ENCODE assay signal across 1 fruit fly cellular context in genomic region chrX:2241842-2242241, dm6.
A peak's percentile ranks its signal among the peaks of the same experiment; 100 is the strongest.
TF ChIP-seq lines count a peak whose summit lies in the region.

Gene kz (minus strand): TSS chrX:2242035.

TF ChIP-seq in whole organism, embryonic, 481 proteins besides CTCF, POLR2A, EP300 and RAD21 (continued from another document and continues in another):
- TF ChIP-seq CG31441 (GFP tag; IDR thresholded peaks at IDR 0.05; lab: Robert Waterston, UW) (no peak), Drgx (GFP tag; IDR thresholded peaks at IDR 0.05; lab: Robert Waterston, UW) (no peak), Awh (GFP tag; IDR thresholded peaks at IDR 0.05; lab: Robert Waterston, UW) (no peak), z (GFP tag; IDR thresholded peaks at IDR 0.05; lab: Robert Waterston, UW) (no peak), CG8478 (optimal IDR thresholded peaks at IDR 0.05; lab: Kevin White, UChicago) (no peak), CG2875 (GFP tag; optimal IDR thresholded peaks at IDR 0.05; lab: Kevin White, UChicago) (no peak), cad (GFP tag; optimal IDR thresholded peaks at IDR 0.05; lab: Kevin White, UChicago) (no peak), CG7839 (tag; optimal IDR thresholded peaks at IDR 0.05; lab: Kevin White, UChicago) (no peak), org-1 (GFP tag; optimal IDR thresholded peaks at IDR 0.05; lab: Kevin White, UChicago) (no peak), ssp (GFP tag; IDR thresholded peaks at IDR 0.05; lab: Robert Waterston, UW) (peak; percentile 94), CG13296 (GFP tag; optimal IDR thresholded peaks at IDR 0.05; lab: Kevin White, UChicago) (no peak), CG6272 (GFP tag; IDR thresholded peaks at IDR 0.05; lab: Robert Waterston, UW) (no peak), CG15601 (tag; optimal IDR thresholded peaks at IDR 0.05; lab: Kevin White, UChicago) (no peak), kni (GFP tag; optimal IDR thresholded peaks at IDR 0.05; lab: Kevin White, UChicago) (no peak), wor (GFP tag; IDR thresholded peaks at IDR 0.05; lab: Robert Waterston, UW) (no peak), CG7745 (tag; optimal IDR thresholded peaks at IDR 0.05; lab: Kevin White, UChicago) (no peak), CG42726 (GFP tag; IDR thresholded peaks at IDR 0.05; lab: Robert Waterston, UW; ENCODE audit: partially characterized antibody) (peak; percentile 84; the same call in 1 of the 2 replicates), CG12391 (tag; optimal IDR thresholded peaks at IDR 0.05; lab: Kevin White, UChicago) (no peak), nmo (GFP tag; optimal IDR thresholded peaks at IDR 0.05; lab: Kevin White, UChicago) (peak; percentile 39), pita (GFP tag; optimal IDR thresholded peaks at IDR 0.05; lab: Kevin White, UChicago) (no peak), CG3995 (GFP tag; optimal IDR thresholded peaks at IDR 0.05; lab: Kevin White, UChicago) (peak; percentile 58), ab (GFP tag; optimal IDR thresholded peaks at IDR 0.05; lab: Kevin White, UChicago) (no peak), ci (GFP tag; IDR thresholded peaks at IDR 0.05; lab: Robert Waterston, UW) (0 out of 3 replicates have a peak, but pooled peaks have one; percentile 32), CG34224 (GFP tag; IDR thresholded peaks at IDR 0.05; lab: Robert Waterston, UW; ENCODE audit: partially characterized antibody) (peak; percentile 94), nerfin-1 (tag; optimal IDR thresholded peaks at IDR 0.05; lab: Kevin White, UChicago) (no peak), Elba2 (GFP tag; optimal IDR thresholded peaks at IDR 0.05; lab: Kevin White, UChicago) (no peak), CG7786 (GFP tag; optimal IDR thresholded peaks at IDR 0.05; lab: Kevin White, UChicago) (no peak), CG10209 (GFP tag; optimal IDR thresholded peaks at IDR 0.05; lab: Kevin White, UChicago) (no peak), lilli (GFP tag; optimal IDR thresholded peaks at IDR 0.05; lab: Kevin White, UChicago) (no peak), ERR (GFP tag; optimal IDR thresholded peaks at IDR 0.05; lab: Kevin White, UChicago) (no peak), mld (GFP tag; IDR thresholded peaks at IDR 0.05; lab: Robert Waterston, UW; ENCODE audit: partially characterized antibody) (peak; percentile 96), Opbp (GFP tag; IDR thresholded peaks at IDR 0.05; lab: Robert Waterston, UW; ENCODE audit: partially characterized antibody) (peak; percentile 92), CG3163 (GFP tag; optimal IDR thresholded peaks at IDR 0.05; lab: Kevin White, UChicago) (no peak), pros (GFP tag; optimal IDR thresholded peaks at IDR 0.05; lab: Kevin White, UChicago) (no peak), NC2β (GFP tag; optimal IDR thresholded peaks at IDR 0.05; lab: Kevin White, UChicago) (no peak), CG8290 (GFP tag; optimal IDR thresholded peaks at IDR 0.05; lab: Kevin White, UChicago) (no peak), CG8290 (tag; optimal IDR thresholded peaks at IDR 0.05; lab: Kevin White, UChicago) (no peak), Lim3 (GFP tag; IDR thresholded peaks at IDR 0.05; lab: Robert Waterston, UW) (no peak), CG10654 (GFP tag; optimal IDR thresholded peaks at IDR 0.05; lab: Kevin White, UChicago) (no peak), tna (GFP tag; IDR thresholded peaks at IDR 0.05; lab: Robert Waterston, UW; ENCODE audit: partially characterized antibody) (peak; percentile 99), CG8089 (GFP tag; optimal IDR thresholded peaks at IDR 0.05; lab: Kevin White, UChicago) (no peak), gro (GFP tag; optimal IDR thresholded peaks at IDR 0.05; lab: Kevin White, UChicago) (no peak), bcd (GFP tag; optimal IDR thresholded peaks at IDR 0.05; lab: Kevin White, UChicago) (no peak), CG4617 (GFP tag; optimal IDR thresholded peaks at IDR 0.05; lab: Kevin White, UChicago; ENCODE audit: borderline replicate concordance) (peak; percentile 68), Chrac-16 (GFP tag; optimal IDR thresholded peaks at IDR 0.05; lab: Kevin White, UChicago) (no peak), Dfd (GFP tag; optimal IDR thresholded peaks at IDR 0.05; lab: Kevin White, UChicago) (no peak), CG11723 (GFP tag; optimal IDR thresholded peaks at IDR 0.05; lab: Kevin White, UChicago) (no peak), ro (GFP tag; IDR thresholded peaks at IDR 0.05; lab: Robert Waterston, UW) (no peak), ken (GFP tag; IDR thresholded peaks at IDR 0.05; lab: Robert Waterston, UW) (no peak), CG10321 (GFP tag; IDR thresholded peaks at IDR 0.05; lab: Robert Waterston, UW) (no peak), CG18764 (GFP tag; optimal IDR thresholded peaks at IDR 0.05; lab: Kevin White, UChicago) (no peak), pho (GFP tag; optimal IDR thresholded peaks at IDR 0.05; lab: Kevin White, UChicago) (no peak), CG16863 (GFP tag; optimal IDR thresholded peaks at IDR 0.05; lab: Kevin White, UChicago) (no peak), CG9727 (GFP tag; optimal IDR thresholded peaks at IDR 0.05; lab: Kevin White, UChicago) (no peak), trem (tag; optimal IDR thresholded peaks at IDR 0.05; lab: Kevin White, UChicago) (no peak), CG14050 (GFP tag; IDR thresholded peaks at IDR 0.05; lab: Robert Waterston, UW) (no peak), B-H1 (GFP tag; IDR thresholded peaks at IDR 0.05; lab: Robert Waterston, UW) (no peak), phol (tag; optimal IDR thresholded peaks at IDR 0.05; lab: Kevin White, UChicago) (peak; percentile 34), luna (GFP tag; optimal IDR thresholded peaks at IDR 0.05; lab: Kevin White, UChicago) (no peak), Deaf1 (tag; optimal IDR thresholded peaks at IDR 0.05; lab: Kevin White, UChicago) (no peak), gsb-n (tag; optimal IDR thresholded peaks at IDR 0.05; lab: Kevin White, UChicago) (no peak), CG10543 (GFP tag; optimal IDR thresholded peaks at IDR 0.05; lab: Kevin White, UChicago) (no peak), D19B (GFP tag; optimal IDR thresholded peaks at IDR 0.05; lab: Kevin White, UChicago) (no peak), corto (GFP tag; optimal IDR thresholded peaks at IDR 0.05; lab: Kevin White, UChicago) (no peak), Trl (optimal IDR thresholded peaks at IDR 0.05; lab: Kevin White, UChicago) (no peak), Trl (GFP tag; optimal IDR thresholded peaks at IDR 0.05; lab: Kevin White, UChicago) (no peak), CG16815 (GFP tag; optimal IDR thresholded peaks at IDR 0.05; lab: Kevin White, UChicago) (no peak), Dp (GFP tag; optimal IDR thresholded peaks at IDR 0.05; lab: Kevin White, UChicago) (peak; percentile 66), CG7928 (GFP tag; optimal IDR thresholded peaks at IDR 0.05; lab: Kevin White, UChicago) (no peak), CG30403 (GFP tag; optimal IDR thresholded peaks at IDR 0.05; lab: Kevin White, UChicago) (no peak), CG14965 (GFP tag; optimal IDR thresholded peaks at IDR 0.05; lab: Kevin White, UChicago; ENCODE audit: borderline replicate concordance) (no peak), Hmx (GFP tag; optimal IDR thresholded peaks at IDR 0.05; lab: Kevin White, UChicago) (no peak), CG1832 (GFP tag; optimal IDR thresholded peaks at IDR 0.05; lab: Kevin White, UChicago) (no peak), CG5180 (GFP tag; optimal IDR thresholded peaks at IDR 0.05; lab: Kevin White, UChicago) (no peak), vvl (GFP tag; IDR thresholded peaks at IDR 0.05; lab: Robert Waterston, UW) (no peak), Usf (GFP tag; optimal IDR thresholded peaks at IDR 0.05; lab: Kevin White, UChicago) (no peak), CG14441 (GFP tag; IDR thresholded peaks at IDR 0.05; lab: Robert Waterston, UW) (no peak), cas (GFP tag; IDR thresholded peaks at IDR 0.05; lab: Robert Waterston, UW) (no peak), CG8944 (GFP tag; optimal IDR thresholded peaks at IDR 0.05; lab: Kevin White, UChicago) (no peak), Adf1 (GFP tag; IDR thresholded peaks at IDR 0.05; lab: Robert Waterston, UW) (0 out of 2 replicates have a peak, but pooled peaks have one; percentile 9), CG9876 (GFP tag; optimal IDR thresholded peaks at IDR 0.05; lab: Kevin White, UChicago) (no peak), HmgD (GFP tag; optimal IDR thresholded peaks at IDR 0.05; lab: Kevin White, UChicago) (peak; percentile 30), CG15073 (GFP tag; optimal IDR thresholded peaks at IDR 0.05; lab: Kevin White, UChicago) (no peak), PHDP (tag; optimal IDR thresholded peaks at IDR 0.05; lab: Kevin White, UChicago) (no peak), Bgb (GFP tag; IDR thresholded peaks at IDR 0.05; lab: Robert Waterston, UW; ENCODE audit: partially characterized antibody) (peak; percentile 97), gce (GFP tag; IDR thresholded peaks at IDR 0.05; lab: Robert Waterston, UW) (no peak), Blimp-1 (GFP tag; optimal IDR thresholded peaks at IDR 0.05; lab: Kevin White, UChicago) (no peak), MESR4 (GFP tag; optimal IDR thresholded peaks at IDR 0.05; lab: Kevin White, UChicago) (peak; percentile 67), CG2712 (tag; optimal IDR thresholded peaks at IDR 0.05; lab: Kevin White, UChicago) (no peak), CG12299 (tag; optimal IDR thresholded peaks at IDR 0.05; lab: Kevin White, UChicago) (no peak), her (GFP tag; optimal IDR thresholded peaks at IDR 0.05; lab: Kevin White, UChicago) (no peak), CG3847 (GFP tag; IDR thresholded peaks at IDR 0.05; lab: Robert Waterston, UW) (no peak), CG4707 (GFP tag; optimal IDR thresholded peaks at IDR 0.05; lab: Kevin White, UChicago) (no peak), Hsf (GFP tag; optimal IDR thresholded peaks at IDR 0.05; lab: Kevin White, UChicago) (no peak), ara (GFP tag; IDR thresholded peaks at IDR 0.05; lab: Robert Waterston, UW) (no peak), BEAF-32 (GFP tag; optimal IDR thresholded peaks at IDR 0.05; lab: Kevin White, UChicago) (peak; percentile 76), CG32772 (GFP tag; IDR thresholded peaks at IDR 0.05; lab: Robert Waterston, UW) (no peak), ash1 (GFP tag; optimal IDR thresholded peaks at IDR 0.05; lab: Kevin White, UChicago) (no peak), CG9609 (GFP tag; optimal IDR thresholded peaks at IDR 0.05; lab: Kevin White, UChicago) (no peak), zfh2 (GFP tag; optimal IDR thresholded peaks at IDR 0.05; lab: Kevin White, UChicago) (no peak), CG1024 (GFP tag; IDR thresholded peaks at IDR 0.05; lab: Robert Waterston, UW) (peak; percentile 75), wdn (GFP tag; IDR thresholded peaks at IDR 0.05; lab: Robert Waterston, UW) (no peak), CG11695 (GFP tag; IDR thresholded peaks at IDR 0.05; lab: Robert Waterston, UW) (no peak), CG17328 (GFP tag; IDR thresholded peaks at IDR 0.05; lab: Robert Waterston, UW) (no peak), pan (optimal IDR thresholded peaks at IDR 0.05; lab: Kevin White, UChicago) (no peak), pan (GFP tag; optimal IDR thresholded peaks at IDR 0.05 in 1 of 2, IDR thresholded peaks at IDR 0.05 in 1 of 2) (no peak), CG18599 (GFP tag; optimal IDR thresholded peaks at IDR 0.05; lab: Kevin White, UChicago) (no peak), CG4854 (GFP tag; optimal IDR thresholded peaks at IDR 0.05; lab: Kevin White, UChicago) (no peak), yki (optimal IDR thresholded peaks at IDR 0.05; lab: Kevin White, UChicago) (no peak), CG3726 (GFP tag; IDR thresholded peaks at IDR 0.05; lab: Robert Waterston, UW) (no peak), HHEX (GFP tag; optimal IDR thresholded peaks at IDR 0.05; lab: Kevin White, UChicago) (no peak), az2 (GFP tag; optimal IDR thresholded peaks at IDR 0.05; lab: Kevin White, UChicago) (no peak), Side (GFP tag; optimal IDR thresholded peaks at IDR 0.05; lab: Kevin White, UChicago) (no peak), Sry-β (GFP tag; optimal IDR thresholded peaks at IDR 0.05; lab: Kevin White, UChicago) (no peak), ham (GFP tag; IDR thresholded peaks at IDR 0.05; lab: Robert Waterston, UW) (no peak), CG2678 (tag; optimal IDR thresholded peaks at IDR 0.05; lab: Kevin White, UChicago) (no peak), Poxn (GFP tag; IDR thresholded peaks at IDR 0.05; lab: Robert Waterston, UW) (no peak), Abd-B (GFP tag; optimal IDR thresholded peaks at IDR 0.05; lab: Kevin White, UChicago) (no peak), CG9437 (GFP tag; optimal IDR thresholded peaks at IDR 0.05; lab: Kevin White, UChicago) (peak; percentile 51), CG17361 (GFP tag; IDR thresholded peaks at IDR 0.05; lab: Robert Waterston, UW) (no peak), CG34376 (GFP tag; optimal IDR thresholded peaks at IDR 0.05; lab: Kevin White, UChicago) (no peak), nerfin-2 (GFP tag; IDR thresholded peaks at IDR 0.05; lab: Robert Waterston, UW; ENCODE audit: partially characterized antibody) (peak; percentile 100), CG12659 (GFP tag; optimal IDR thresholded peaks at IDR 0.05; lab: Kevin White, UChicago) (peak; percentile 64), Oaz (GFP tag; IDR thresholded peaks at IDR 0.05; lab: Robert Waterston, UW) (no peak), CkIIα-i1 (GFP tag; IDR thresholded peaks at IDR 0.05; lab: Robert Waterston, UW) (no peak), Hr3 (GFP tag; optimal IDR thresholded peaks at IDR 0.05; lab: Kevin White, UChicago) (no peak), CG11560 (tag; IDR thresholded peaks at IDR 0.05; lab: Robert Waterston, UW) (no peak), CG17912 (GFP tag; optimal IDR thresholded peaks at IDR 0.05; lab: Kevin White, UChicago) (no peak), dimm (GFP tag; IDR thresholded peaks at IDR 0.05; lab: Robert Waterston, UW) (no peak), CG14710 (tag; optimal IDR thresholded peaks at IDR 0.05; lab: Kevin White, UChicago) (peak; percentile 67), kay (GFP tag; optimal IDR thresholded peaks at IDR 0.05; lab: Kevin White, UChicago) (no peak), CG4360 (GFP tag; IDR thresholded peaks at IDR 0.05; lab: Robert Waterston, UW) (no peak), repo (GFP tag; optimal IDR thresholded peaks at IDR 0.05; lab: Kevin White, UChicago) (no peak), so (GFP tag; IDR thresholded peaks at IDR 0.05; lab: Robert Waterston, UW) (no peak), NfI (GFP tag; optimal IDR thresholded peaks at IDR 0.05; lab: Kevin White, UChicago) (no peak), C15 (GFP tag; IDR thresholded peaks at IDR 0.05; lab: Robert Waterston, UW) (no peak), jigr1 (GFP tag; IDR thresholded peaks at IDR 0.05; lab: Robert Waterston, UW) (no peak), Kr (GFP tag; optimal IDR thresholded peaks at IDR 0.05; lab: Kevin White, UChicago) (no peak), bsh (GFP tag; optimal IDR thresholded peaks at IDR 0.05; lab: Kevin White, UChicago) (no peak), tap (tag; optimal IDR thresholded peaks at IDR 0.05; lab: Kevin White, UChicago) (no peak)
